Worm (Caenorhabditis elegans) whole organism, midembryonic: ENCODE data around the gene str-207.

Experiments
- flt-1 ChIP-seq: fragments of 200-800 bp; sonication (Bioruptor generic); IDR thresholded peaks from 2 replicates; pipeline ENCODE4 v1.3.6; 2022; ENCODE audit warnings: missing genetic modification characterization, missing compliant biosample characterization
- klf-2 ChIP-seq: fragments of 200-800 bp; sonication (Bioruptor generic); conservative IDR thresholded peaks from 2 replicates; pipeline ENCODE4 v1.3.6; 2022; ENCODE audit warnings: missing genetic modification reagents, missing genetic modification characterization, missing compliant biosample characterization
- med-1 ChIP-seq: sonication (generic microtip); optimal IDR thresholded peaks from 2 replicates; lab custom pipeline; 2017; ENCODE audit warnings: missing genetic modification characterization, mild to moderate bottlenecking, missing compliant biosample characterization, antibody characterized with exemption, missing genetic modification reagents; ENCODE audit not compliant: insufficient read depth
- tab-1 ChIP-seq: fragments of 200-800 bp; sonication (Bioruptor generic); IDR thresholded peaks from 2 replicates; pipeline ENCODE4 v1.3.6; 2022; ENCODE audit warnings: missing genetic modification characterization, missing compliant biosample characterization

ce11 chrV:4914879-4915278 is 36.7 kb upstream of the str-207 start, which contains the start of gene H23N18.6:
- TF ChIP-seq flt-1 (GFP tag; lab: Robert Waterston, UW) (no peak), klf-2 (GFP tag; lab: Robert Waterston, UW) (no peak), tab-1 (GFP tag; lab: Robert Waterston, UW) (no peak), med-1 (GFP tag; lab: Kevin White, UChicago) (no peak)
